4 worm cellular contexts compared by ENCODE assay signal in genomic region chrIV:16946746-16947145, ce11.
TF ChIP-seq lines count a peak whose summit lies in the region.

Y116A8C.9 (minus strand) TSS chrIV:16946800.
arf-6 (plus strand) TSS chrIV:16947120.

TF ChIP-seq in whole organism, L2 larva, 48 proteins besides CTCF, POLR2A, EP300 and RAD21 (continues in another document):
- TF ChIP-seq nhr-77 (tag; optimal IDR thresholded peaks at IDR 0.05; lab: Kevin White, UChicago) (no peak), ama-1 (optimal IDR thresholded peaks at IDR 0.05; lab: Kevin White, UChicago) (no peak), ztf-11 (tag; optimal IDR thresholded peaks at IDR 0.05; lab: Kevin White, UChicago) (no peak), crh-2 (tag; optimal IDR thresholded peaks at IDR 0.05; lab: Kevin White, UChicago) (peak; percentile 58), C34F6.9 (tag; optimal IDR thresholded peaks at IDR 0.05; lab: Kevin White, UChicago) (peak; percentile 67), lsy-2 (tag; optimal IDR thresholded peaks at IDR 0.05; lab: Kevin White, UChicago) (peak; percentile 53 to 61), ztf-4 (tag; optimal IDR thresholded peaks at IDR 0.05; lab: Kevin White, UChicago) (no peak), lin-13 (GFP tag; optimal IDR thresholded peaks at IDR 0.05; lab: Kevin White, UChicago) (peak; percentile 41), ceh-82 (tag; optimal IDR thresholded peaks at IDR 0.05; lab: Kevin White, UChicago) (no peak), zag-1 (tag; optimal IDR thresholded peaks at IDR 0.05; lab: Kevin White, UChicago) (no peak), mdl-1 (tag; optimal IDR thresholded peaks at IDR 0.05; lab: Kevin White, UChicago) (no peak), nhr-6 (tag; optimal IDR thresholded peaks at IDR 0.05; lab: Kevin White, UChicago) (no peak), elt-3 (tag; optimal IDR thresholded peaks at IDR 0.05; lab: Kevin White, UChicago) (no peak), nhr-21 (tag; optimal IDR thresholded peaks at IDR 0.05; lab: Kevin White, UChicago) (no peak), nhr-10 (tag; optimal IDR thresholded peaks at IDR 0.05; lab: Kevin White, UChicago) (no peak), fos-1 (tag; optimal IDR thresholded peaks at IDR 0.05; lab: Kevin White, UChicago) (peak; percentile 54), nhr-237 (tag; optimal IDR thresholded peaks at IDR 0.05; lab: Kevin White, UChicago) (no peak), lin-11 (tag; optimal IDR thresholded peaks at IDR 0.05; lab: Kevin White, UChicago) (peak; percentile 62), alr-1 (tag; optimal IDR thresholded peaks at IDR 0.05; lab: Kevin White, UChicago) (no peak), skn-1 (tag; optimal IDR thresholded peaks at IDR 0.05; lab: Kevin White, UChicago) (no peak), sem-4 (tag; optimal IDR thresholded peaks at IDR 0.05; lab: Kevin White, UChicago) (peak; percentile 14), sma-9 (GFP tag; optimal IDR thresholded peaks at IDR 0.05; lab: Kevin White, UChicago) (no peak), sma-9 (tag; optimal IDR thresholded peaks at IDR 0.05; lab: Kevin White, UChicago) (no peak), gmeb-1 (tag; optimal IDR thresholded peaks at IDR 0.05; lab: Kevin White, UChicago) (peak; percentile 70)

TF ChIP-seq in whole organism, L4 larva, 104 proteins besides CTCF, POLR2A, EP300 and RAD21 (continues in another document):
- no peak for TF ChIP-seq aly-2 (tag; optimal IDR thresholded peaks at IDR 0.05; lab: Kevin White, UChicago)
- TF ChIP-seq F49E8.2 (tag; optimal IDR thresholded peaks at IDR 0.05; lab: Kevin White, UChicago; ENCODE audit: borderline replicate concordance) = peak; percentile 48
- no peak for TF ChIP-seq nhr-77 (tag; optimal IDR thresholded peaks at IDR 0.05; lab: Kevin White, UChicago)
- TF ChIP-seq zfp-2 (tag; optimal IDR thresholded peaks at IDR 0.05; lab: Kevin White, UChicago) = no peak
- no peak for TF ChIP-seq lim-7 (GFP tag; IDR thresholded peaks at IDR 0.05; lab: Robert Waterston, UW)
- TF ChIP-seq dpl-1 (GFP tag; optimal IDR thresholded peaks at IDR 0.05; lab: Kevin White, UChicago) = peak; percentile 49
- no peak for TF ChIP-seq lir-3 (tag; optimal IDR thresholded peaks at IDR 0.05; lab: Kevin White, UChicago)
- TF ChIP-seq mxl-2 (GFP tag; conservative IDR thresholded peaks at IDR 0.05; lab: Robert Waterston, UW) = no peak
- no peak for TF ChIP-seq nhr-25 (tag; optimal IDR thresholded peaks at IDR 0.05; lab: Kevin White, UChicago; ENCODE audit: borderline replicate concordance, insufficient read depth)
- no peak for TF ChIP-seq ceh-44 (GFP tag; IDR thresholded peaks at IDR 0.05; lab: Robert Waterston, UW)
- no peak for TF ChIP-seq Y105C5A.15 (GFP tag; IDR thresholded peaks at IDR 0.05; lab: Robert Waterston, UW)
- no peak for TF ChIP-seq daf-8 (GFP tag; IDR thresholded peaks at IDR 0.05; lab: Robert Waterston, UW)
- TF ChIP-seq vab-7 (GFP tag; IDR thresholded peaks at IDR 0.05; lab: Robert Waterston, UW) = 0 out of 2 replicates have a peak, but pooled peaks have one; percentile 32
- no peak for TF ChIP-seq zip-11 (GFP tag; IDR thresholded peaks at IDR 0.05; lab: Robert Waterston, UW)
- TF ChIP-seq cey-2 (tag; optimal IDR thresholded peaks at IDR 0.05; lab: Kevin White, UChicago; ENCODE audit: borderline replicate concordance, insufficient read depth) = no peak
- TF ChIP-seq jun-1 (tag; optimal IDR thresholded peaks at IDR 0.05; lab: Kevin White, UChicago) = peak; percentile 30
- peak; percentile 57; the same call in 1 of the 2 replicates for TF ChIP-seq nhr-42 (GFP tag; IDR thresholded peaks at IDR 0.05; lab: Robert Waterston, UW)
- peak; percentile 78 for TF ChIP-seq duxl-1 (tag; optimal IDR thresholded peaks at IDR 0.05; lab: Kevin White, UChicago; ENCODE audit: poor library complexity)
- no peak for TF ChIP-seq ztf-7 (tag; optimal IDR thresholded peaks at IDR 0.05; lab: Kevin White, UChicago)
- TF ChIP-seq madf-9 (GFP tag; conservative IDR thresholded peaks at IDR 0.05; lab: Robert Waterston, UW) = peak; percentile 44; the same call in 1 of the 2 replicates
- TF ChIP-seq ceh-82 (tag; optimal IDR thresholded peaks at IDR 0.05; lab: Kevin White, UChicago) = no peak
- no peak for TF ChIP-seq Y75B8A.6 (GFP tag; IDR thresholded peaks at IDR 0.05; lab: Robert Waterston, UW)
- no peak for TF ChIP-seq T20F7.1 (GFP tag; optimal IDR thresholded peaks at IDR 0.05; lab: Kevin White, UChicago)

TF ChIP-seq in whole organism, late embryonic, 69 proteins besides CTCF, POLR2A, EP300 and RAD21 (continues in another document):
- TF ChIP-seq unc-86 (tag; optimal IDR thresholded peaks at IDR 0.05; lab: Kevin White, UChicago) (peak; percentile 69), nhr-232 (tag; optimal IDR thresholded peaks at IDR 0.05; lab: Kevin White, UChicago) (no peak), ceh-22 (tag; optimal IDR thresholded peaks at IDR 0.05; lab: Kevin White, UChicago) (no peak), pqm-1 (tag; optimal IDR thresholded peaks at IDR 0.05; lab: Kevin White, UChicago) (no peak), fkh-10 (GFP tag; optimal IDR thresholded peaks at IDR 0.05; lab: Kevin White, UChicago) (no peak), gmeb-2 (tag; optimal IDR thresholded peaks at IDR 0.05; lab: Kevin White, UChicago) (peak; percentile 56), C38D4.7 (GFP tag; optimal IDR thresholded peaks at IDR 0.05; lab: Kevin White, UChicago) (peak; percentile 62), ceh-6 (GFP tag; optimal IDR thresholded peaks at IDR 0.05; lab: Kevin White, UChicago) (no peak), ref-2 (tag; optimal IDR thresholded peaks at IDR 0.05; lab: Kevin White, UChicago) (peak; percentile 1), hlh-30 (tag; optimal IDR thresholded peaks at IDR 0.05; lab: Kevin White, UChicago; ENCODE audit: insufficient read depth) (peak; percentile 48), unc-55 (GFP tag; optimal IDR thresholded peaks at IDR 0.05; lab: Kevin White, UChicago) (no peak), ahr-1 (tag; optimal IDR thresholded peaks at IDR 0.05; lab: Kevin White, UChicago) (peak; percentile 62), nfya-1 (tag; optimal IDR thresholded peaks at IDR 0.05; lab: Kevin White, UChicago) (peak; percentile 55), unc-42 (tag; optimal IDR thresholded peaks at IDR 0.05; lab: Kevin White, UChicago) (peak; percentile 58), ceh-34 (tag; optimal IDR thresholded peaks at IDR 0.05; lab: Kevin White, UChicago) (peak; percentile 59), pros-1 (tag; optimal IDR thresholded peaks at IDR 0.05; lab: Kevin White, UChicago) (no peak), fax-1 (tag; optimal IDR thresholded peaks at IDR 0.05; lab: Kevin White, UChicago) (peak; percentile 44), hlh-13 (GFP tag; optimal IDR thresholded peaks at IDR 0.05; lab: Kevin White, UChicago) (peak; percentile 7), ceh-19 (GFP tag; optimal IDR thresholded peaks at IDR 0.05; lab: Kevin White, UChicago) (peak; percentile 68), hlh-15 (tag; optimal IDR thresholded peaks at IDR 0.05; lab: Kevin White, UChicago) (peak; percentile 46), syd-9 (tag; optimal IDR thresholded peaks at IDR 0.05; lab: Kevin White, UChicago) (peak; percentile 18), pag-3 (tag; optimal IDR thresholded peaks at IDR 0.05; lab: Kevin White, UChicago; ENCODE audit: borderline replicate concordance) (no peak), madf-2 (tag; optimal IDR thresholded peaks at IDR 0.05; lab: Kevin White, UChicago) (peak; percentile 27), sdc-2 (tag; optimal IDR thresholded peaks at IDR 0.05; lab: Kevin White, UChicago) (no peak), F13H6.1 (tag; optimal IDR thresholded peaks at IDR 0.05; lab: Kevin White, UChicago) (peak; percentile 35), ets-4 (tag; optimal IDR thresholded peaks at IDR 0.05; lab: Kevin White, UChicago) (no peak)

TF ChIP-seq in whole organism, mixed stage, embryonic, 35 proteins besides CTCF, POLR2A, EP300 and RAD21 (continues in another document):
- peak; percentile 45 for TF ChIP-seq ceh-43 (GFP tag; optimal IDR thresholded peaks at IDR 0.05; lab: Kevin White, UChicago)
- peak; percentile 7 for TF ChIP-seq lin-32 (GFP tag; optimal IDR thresholded peaks at IDR 0.05; lab: Kevin White, UChicago)
- TF ChIP-seq elt-3 (tag; optimal IDR thresholded peaks at IDR 0.05; lab: Kevin White, UChicago) = no peak
- TF ChIP-seq snpc-4 (tag; optimal IDR thresholded peaks at IDR 0.05; lab: Kevin White, UChicago) = no peak
- no peak for TF ChIP-seq nhr-2 (tag; optimal IDR thresholded peaks at IDR 0.05; lab: Kevin White, UChicago)
- TF ChIP-seq lsy-2 (tag; optimal IDR thresholded peaks at IDR 0.05; lab: Kevin White, UChicago) = peak; percentile 4
- no peak for TF ChIP-seq nhr-237 (tag; optimal IDR thresholded peaks at IDR 0.05; lab: Kevin White, UChicago)
- no peak for TF ChIP-seq unc-62 (GFP tag; optimal IDR thresholded peaks at IDR 0.05; lab: Kevin White, UChicago)
- peak; percentile 56 for TF ChIP-seq ceh-83 (GFP tag; optimal IDR thresholded peaks at IDR 0.05; lab: Kevin White, UChicago)
- TF ChIP-seq tbx-8 (GFP tag; optimal IDR thresholded peaks at IDR 0.05; lab: Kevin White, UChicago) = peak; percentile 18
- TF ChIP-seq lin-13 (tag; optimal IDR thresholded peaks at IDR 0.05; lab: Kevin White, UChicago) = peak; percentile 53
- TF ChIP-seq zip-8 (tag; optimal IDR thresholded peaks at IDR 0.05; lab: Kevin White, UChicago) = no peak
- peak; percentile 13 for TF ChIP-seq mep-1 (tag; optimal IDR thresholded peaks at IDR 0.05; lab: Kevin White, UChicago)
- TF ChIP-seq nhr-28 (tag; optimal IDR thresholded peaks at IDR 0.05; lab: Kevin White, UChicago) = no peak
- TF ChIP-seq ztf-11 (tag; optimal IDR thresholded peaks at IDR 0.05; lab: Kevin White, UChicago) = peak; percentile 31
- no peak for TF ChIP-seq sem-2 (GFP tag; optimal IDR thresholded peaks at IDR 0.05; lab: Kevin White, UChicago)
- no peak for TF ChIP-seq ham-2 (GFP tag; optimal IDR thresholded peaks at IDR 0.05; lab: Kevin White, UChicago)
- peak; percentile 77 for TF ChIP-seq M03D4.4 (tag; optimal IDR thresholded peaks at IDR 0.05; lab: Kevin White, UChicago)
- TF ChIP-seq drap-1 (GFP tag; optimal IDR thresholded peaks at IDR 0.05; lab: Kevin White, UChicago) = peak; percentile 46
- TF ChIP-seq mls-2 (tag; optimal IDR thresholded peaks at IDR 0.05; lab: Kevin White, UChicago) = peak; percentile 83
- TF ChIP-seq blmp-1 (tag; optimal IDR thresholded peaks at IDR 0.05; lab: Kevin White, UChicago) = no peak
- peak; percentile 37 for TF ChIP-seq hlh-1 (tag; optimal IDR thresholded peaks at IDR 0.05; lab: Kevin White, UChicago)
- TF ChIP-seq ceh-39 (tag; optimal IDR thresholded peaks at IDR 0.05; lab: Kevin White, UChicago) = no peak
- TF ChIP-seq cnd-1 (tag; optimal IDR thresholded peaks at IDR 0.05; lab: Kevin White, UChicago) = peak; percentile 38
- TF ChIP-seq ces-1 (GFP tag; optimal IDR thresholded peaks at IDR 0.05; lab: Kevin White, UChicago) = peak; percentile 81
- TF ChIP-seq bed-3 (GFP tag; optimal IDR thresholded peaks at IDR 0.05; lab: Kevin White, UChicago) = peak; percentile 3
- no peak for TF ChIP-seq flh-1 (GFP tag; optimal IDR thresholded peaks at IDR 0.05; lab: Kevin White, UChicago)
- peak; percentile 38 for TF ChIP-seq unc-120 (tag; optimal IDR thresholded peaks at IDR 0.05; lab: Kevin White, UChicago; ENCODE audit: poor library complexity, severe bottlenecking)
- peak; percentile 80 for TF ChIP-seq sptf-1 (tag; optimal IDR thresholded peaks at IDR 0.05; lab: Kevin White, UChicago)
